Worm (Caenorhabditis elegans) whole organism, midembryonic: ENCODE measurements around the gene unc-58.

ENCODE experiments used
- T22C8.4 ChIP-seq: fragments of 200-800 bp; sonication (Bioruptor generic); IDR thresholded peaks from 2 replicates; pipeline ENCODE4 v1.3.6; 2022; ENCODE audit warnings: missing genetic modification characterization, missing compliant biosample characterization
- cog-1 ChIP-seq: sonication (generic microtip); optimal IDR thresholded peaks from 2 replicates; lab custom pipeline; 2016; ENCODE audit warnings: missing genetic modification characterization, missing compliant biosample characterization
- flt-1 ChIP-seq: fragments of 200-800 bp; sonication (Bioruptor generic); IDR thresholded peaks from 2 replicates; pipeline ENCODE4 v1.3.6; 2022; ENCODE audit warnings: missing genetic modification characterization, missing compliant biosample characterization
- klf-2 ChIP-seq: fragments of 200-800 bp; sonication (Bioruptor generic); conservative IDR thresholded peaks from 2 replicates; pipeline ENCODE4 v1.3.6; 2022; ENCODE audit warnings: missing genetic modification reagents, missing genetic modification characterization, missing compliant biosample characterization
- med-1 ChIP-seq: sonication (generic microtip); optimal IDR thresholded peaks from 2 replicates; lab custom pipeline; 2017; ENCODE audit warnings: missing genetic modification characterization, mild to moderate bottlenecking, missing compliant biosample characterization, antibody characterized with exemption, missing genetic modification reagents; ENCODE audit not compliant: insufficient read depth
- ref-1 ChIP-seq: fragments of 200-800 bp; sonication (Bioruptor generic); conservative IDR thresholded peaks from 2 replicates; pipeline ENCODE4 v1.3.6; 2022; ENCODE audit warnings: missing genetic modification reagents, missing genetic modification characterization, missing compliant biosample characterization
- tab-1 ChIP-seq: fragments of 200-800 bp; sonication (Bioruptor generic); IDR thresholded peaks from 2 replicates; pipeline ENCODE4 v1.3.6; 2022; ENCODE audit warnings: missing genetic modification characterization, missing compliant biosample characterization
- ztf-23 ChIP-seq: fragments of 200-800 bp; sonication (Bioruptor generic); IDR thresholded peaks from 2 replicates; pipeline ENCODE4 v1.3.6; 2022; ENCODE audit warnings: missing genetic modification reagents, missing genetic modification characterization, missing compliant biosample characterization
- ztf-29 ChIP-seq: fragments of 200-800 bp; sonication (Bioruptor generic); IDR thresholded peaks from 2 replicates; pipeline ENCODE4 v1.3.6; 2022; ENCODE audit warnings: missing genetic modification reagents, missing genetic modification characterization, missing compliant biosample characterization

Gene unc-58

DNA sequence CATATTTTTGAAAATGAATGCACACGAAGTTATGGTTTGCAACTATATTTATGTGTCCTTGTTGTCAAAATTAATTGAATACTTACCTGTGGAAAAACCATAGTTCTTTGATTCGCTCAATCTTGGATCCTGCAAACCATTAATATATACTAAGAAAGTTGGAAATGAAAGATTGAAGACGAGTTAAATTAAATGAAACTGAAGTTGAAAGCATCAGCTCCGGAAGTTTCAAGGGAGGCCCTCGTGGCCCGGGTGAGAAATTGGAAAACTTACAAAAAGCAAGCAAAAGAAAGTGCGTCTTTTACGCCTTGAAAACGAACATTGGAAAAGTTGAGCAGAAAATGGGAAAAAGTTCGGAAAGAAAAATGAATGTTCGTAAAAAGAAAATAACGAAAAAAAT is at the start of gene unc-58:
TSS of gene unc-58 (minus strand) at position 101 of the 400 bp plus-strand sequence.
- TF ChIP-seq klf-2 (GFP tag; lab: Robert Waterston, UW) (no peak), ztf-23 (GFP tag; lab: Robert Waterston, UW) (no peak), T22C8.4 (no peak), cog-1 (tag; lab: Kevin White, UChicago) (no peak), ztf-29 (GFP tag; lab: Robert Waterston, UW) (no peak), tab-1 (GFP tag; lab: Robert Waterston, UW) (no peak), ref-1 (GFP tag; lab: Robert Waterston, UW) (no peak), med-1 (no peak), flt-1 (no peak)

ce11 chrX:10182613-10183012 is 49.6 kb upstream of the unc-58 start:
- no peak for TF ChIP-seq cog-1 (tag; lab: Kevin White, UChicago)
- TF ChIP-seq ztf-29 (GFP tag; lab: Robert Waterston, UW): no peak
- TF ChIP-seq med-1: no peak
- TF ChIP-seq ref-1 (GFP tag; lab: Robert Waterston, UW): no peak
- TF ChIP-seq T22C8.4: no peak
- no peak for TF ChIP-seq ztf-23 (GFP tag; lab: Robert Waterston, UW)
- TF ChIP-seq klf-2 (GFP tag; lab: Robert Waterston, UW): no peak
- no peak for TF ChIP-seq tab-1 (GFP tag; lab: Robert Waterston, UW)
- TF ChIP-seq flt-1: no peak

- no peak for TF ChIP-seq ztf-23 (GFP tag; lab: Robert Waterston, UW)
- no peak for TF ChIP-seq ref-1 (GFP tag; lab: Robert Waterston, UW)
- no peak for TF ChIP-seq flt-1
- TF ChIP-seq med-1: no peak
- no peak for TF ChIP-seq klf-2 (GFP tag; lab: Robert Waterston, UW)
- TF ChIP-seq tab-1 (GFP tag; lab: Robert Waterston, UW): no peak
Observed at ce11 chrX:10176295-10176694, 43.3 kb upstream of the unc-58 start, which contains the start of gene ncs-4. ncs-4 (plus strand) TSS chrX:10176521.

DNA sequence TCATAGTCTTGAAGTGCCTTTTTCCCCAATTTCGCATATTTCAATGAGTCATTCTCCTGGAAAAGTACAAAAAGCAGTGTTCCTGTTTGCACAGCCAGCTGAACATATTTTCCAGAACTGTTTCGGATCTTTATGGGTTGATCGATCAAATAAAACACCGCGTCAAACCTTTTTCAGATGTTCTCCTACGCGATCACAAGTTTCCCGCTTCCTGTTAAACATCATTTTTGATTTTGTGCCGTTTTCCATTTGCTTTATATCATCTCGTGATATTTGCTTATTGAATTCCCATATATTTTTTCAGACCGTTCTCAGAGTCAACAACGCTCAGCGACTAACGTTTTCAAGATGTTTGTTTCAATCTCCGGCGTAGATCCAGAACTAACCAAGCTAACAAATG is 41.7 kb upstream of the unc-58 start, which contains the start of gene C07A4.3:
TSS of gene C07A4.3 (plus strand) at position 301 of the 400 bp plus-strand sequence.
- TF ChIP-seq klf-2 (GFP tag; lab: Robert Waterston, UW) (no peak), ztf-29 (GFP tag; lab: Robert Waterston, UW) (no peak), ref-1 (GFP tag; lab: Robert Waterston, UW) (no peak), flt-1 (no peak), med-1 (no peak), cog-1 (tag; lab: Kevin White, UChicago) (no peak), T22C8.4 (no peak), tab-1 (GFP tag; lab: Robert Waterston, UW) (no peak), ztf-23 (GFP tag; lab: Robert Waterston, UW) (no peak)

DNA sequence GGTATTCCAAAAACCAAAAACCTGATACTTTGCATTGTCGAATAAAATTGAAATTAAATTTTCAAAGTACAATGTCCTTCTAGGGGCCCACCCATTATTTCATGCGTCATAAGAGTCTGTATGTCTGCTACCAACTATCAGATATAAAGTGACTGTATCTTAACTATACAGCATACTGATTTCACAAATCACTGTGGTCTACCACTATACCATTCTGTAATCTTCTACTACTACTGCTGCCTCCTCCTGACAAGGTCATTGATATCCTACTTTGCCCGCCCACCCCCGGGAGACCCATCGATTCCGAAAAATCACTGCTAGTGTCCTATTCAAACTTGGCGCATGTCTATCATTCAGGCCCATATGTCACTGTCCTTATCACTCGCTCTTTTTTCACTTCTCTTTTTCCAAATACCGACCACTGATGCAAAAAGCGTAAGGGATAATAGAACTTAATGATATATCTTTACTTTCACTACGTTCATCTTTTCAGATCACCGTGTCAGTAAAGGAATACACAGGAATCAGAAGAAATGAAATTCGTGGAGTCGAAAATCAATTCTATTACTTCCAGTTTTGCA is 39.1 kb upstream of the unc-58 start, which contains the start of gene C07A4.2:
TSS of gene C07A4.2 (plus strand) at position 195 of the 581 bp plus-strand sequence.
- TF ChIP-seq tab-1 (GFP tag; lab: Robert Waterston, UW) (no peak), ztf-29 (GFP tag; lab: Robert Waterston, UW) (no peak)

ce11 chrX:10170598-10170997 is 37.6 kb upstream of the unc-58 start:
- no peak for TF ChIP-seq T22C8.4
- TF ChIP-seq ztf-29 (GFP tag; lab: Robert Waterston, UW): no peak
- TF ChIP-seq ref-1 (GFP tag; lab: Robert Waterston, UW): no peak
- no peak for TF ChIP-seq ztf-23 (GFP tag; lab: Robert Waterston, UW)
- TF ChIP-seq flt-1: no peak
- TF ChIP-seq cog-1 (tag; lab: Kevin White, UChicago): no peak
- no peak for TF ChIP-seq klf-2 (GFP tag; lab: Robert Waterston, UW)
- no peak for TF ChIP-seq tab-1 (GFP tag; lab: Robert Waterston, UW)
- no peak for TF ChIP-seq med-1

- TF ChIP-seq cog-1 (tag; lab: Kevin White, UChicago): no peak
- TF ChIP-seq med-1: no peak
- TF ChIP-seq tab-1 (GFP tag; lab: Robert Waterston, UW): no peak
- no peak for TF ChIP-seq flt-1
- TF ChIP-seq klf-2 (GFP tag; lab: Robert Waterston, UW): no peak
- TF ChIP-seq ref-1 (GFP tag; lab: Robert Waterston, UW): no peak
- no peak for TF ChIP-seq ztf-29 (GFP tag; lab: Robert Waterston, UW)
- TF ChIP-seq ztf-23 (GFP tag; lab: Robert Waterston, UW): no peak
- TF ChIP-seq T22C8.4: no peak
Observed at ce11 chrX:10168534-10168933, 35.6 kb upstream of the unc-58 start.

DNA sequence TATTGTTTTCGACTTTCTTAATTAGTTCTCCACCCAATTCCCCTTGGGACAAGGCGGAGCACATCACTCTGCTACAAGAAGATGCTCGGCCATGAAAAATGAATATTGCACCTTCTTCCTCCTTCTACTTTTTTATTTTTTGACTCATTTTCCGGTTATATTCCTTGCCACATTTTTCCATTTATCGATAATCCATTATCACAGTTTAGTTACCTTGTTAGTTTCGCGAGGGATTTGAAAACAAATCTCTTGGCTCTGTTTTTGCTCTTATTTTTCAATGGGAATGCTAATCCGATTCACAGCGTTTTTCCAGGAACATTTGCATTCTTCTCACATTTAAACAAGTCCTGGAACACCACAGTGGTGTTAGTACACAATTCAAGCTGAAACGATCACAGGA is 34.0 kb upstream of the unc-58 start, which contains the start of gene rnp-9:
TSS of gene rnp-9 (plus strand) at position 301 of the 400 bp plus-strand sequence.
- TF ChIP-seq tab-1 (GFP tag; lab: Robert Waterston, UW) (no peak), T22C8.4 (no peak), cog-1 (tag; lab: Kevin White, UChicago) (no peak), ztf-29 (GFP tag; lab: Robert Waterston, UW) (no peak), klf-2 (GFP tag; lab: Robert Waterston, UW) (no peak), ref-1 (GFP tag; lab: Robert Waterston, UW) (no peak), ztf-23 (GFP tag; lab: Robert Waterston, UW) (no peak), flt-1 (no peak), med-1 (no peak)

ce11 chrX:10163212-10163611 is 30.2 kb upstream of the unc-58 start:
- TF ChIP-seq T22C8.4: no peak
- no peak for TF ChIP-seq med-1
- no peak for TF ChIP-seq klf-2 (GFP tag; lab: Robert Waterston, UW)
- TF ChIP-seq ztf-23 (GFP tag; lab: Robert Waterston, UW): no peak
- no peak for TF ChIP-seq ztf-29 (GFP tag; lab: Robert Waterston, UW)
- no peak for TF ChIP-seq ref-1 (GFP tag; lab: Robert Waterston, UW)
- TF ChIP-seq tab-1 (GFP tag; lab: Robert Waterston, UW): no peak
- no peak for TF ChIP-seq flt-1

DNA sequence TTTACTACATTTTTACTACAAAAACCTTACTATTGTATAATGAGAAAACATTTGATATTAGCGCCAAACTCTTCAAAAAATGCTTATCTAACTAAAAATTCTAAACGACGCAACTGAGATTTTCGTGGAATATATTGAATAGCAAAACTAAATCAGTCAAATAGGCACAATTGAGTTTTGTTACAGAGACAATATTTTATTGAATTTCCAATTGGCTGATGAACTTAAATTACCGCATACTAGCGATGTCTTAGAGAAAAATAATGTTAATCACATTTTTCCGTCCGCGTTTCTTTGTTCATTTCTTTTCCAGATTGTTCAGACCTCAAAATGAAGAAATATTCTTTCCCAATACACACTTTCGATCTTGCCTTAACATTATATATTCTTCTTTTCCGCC is 29.5 kb upstream of the unc-58 start:
- no peak for TF ChIP-seq T22C8.4
- TF ChIP-seq flt-1: no peak
- TF ChIP-seq tab-1 (GFP tag; lab: Robert Waterston, UW): no peak
- TF ChIP-seq klf-2 (GFP tag; lab: Robert Waterston, UW): no peak
